Worm (Caenorhabditis elegans): ENCODE data around the gene npr-20.

DNA sequence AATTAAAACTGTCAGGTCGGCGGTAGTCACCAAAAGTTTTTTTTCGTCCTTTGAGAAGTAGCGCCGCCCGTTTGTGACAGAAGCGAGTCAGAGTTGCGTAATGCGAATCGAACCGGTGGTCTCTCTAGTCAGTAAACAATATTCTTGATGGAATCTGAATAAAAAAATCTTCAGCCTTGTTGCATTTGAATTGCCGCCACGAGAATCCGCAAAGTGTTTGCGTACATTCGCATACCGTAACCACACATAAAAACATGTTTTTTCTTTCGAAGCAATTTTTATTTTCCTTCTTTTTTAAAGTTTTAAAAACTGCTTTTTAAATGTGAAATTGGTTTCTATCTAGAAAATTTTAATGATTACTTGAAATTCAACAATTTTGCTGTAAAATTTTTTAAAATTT lies 26.1 kb upstream of the npr-20 start:
- TF ChIP-seq F13H6.1 (tag; optimal IDR thresholded peaks at IDR 0.05), result no peak
- TF ChIP-seq fkh-10 (GFP tag; optimal IDR thresholded peaks at IDR 0.05), result no peak
- no peak for TF ChIP-seq nhr-11 (tag; optimal IDR thresholded peaks at IDR 0.05)
- TF ChIP-seq fkh-6 (tag; optimal IDR thresholded peaks at IDR 0.05), result no peak
- no peak for TF ChIP-seq hlh-15 (tag; optimal IDR thresholded peaks at IDR 0.05)
- no peak for TF ChIP-seq ets-4 (tag; optimal IDR thresholded peaks at IDR 0.05)
- TF ChIP-seq pat-9 (tag; optimal IDR thresholded peaks at IDR 0.05), result no peak
- TF ChIP-seq ceh-19 (GFP tag; optimal IDR thresholded peaks at IDR 0.05), result no peak
- no peak for TF ChIP-seq ama-1 (optimal IDR thresholded peaks at IDR 0.05)
- TF ChIP-seq ceh-18 (tag; optimal IDR thresholded peaks at IDR 0.05), result no peak
